Fruit fly (Drosophila melanogaster) whole organism, embryonic: ENCODE results near the gene TBC1d7.

Source experiments
- Asciz ChIP-seq: fragments of 200-800 bp; sonication (Bioruptor generic); optimal IDR thresholded peaks from 2 replicates; lab custom pipeline; 2017; ENCODE audit warnings: missing biosample characterization, mild to moderate bottlenecking, missing genetic modification characterization, missing genetic modification reagents
- CG10147 ChIP-seq: fragments of 200-800 bp; sonication (Bioruptor generic); optimal IDR thresholded peaks from 2 replicates; lab custom pipeline; 2019; ENCODE audit warnings: missing biosample characterization, mild to moderate bottlenecking, missing genetic modification characterization, moderate library complexity
- CG10543 ChIP-seq: fragments of 200-800 bp; sonication (Bioruptor generic); optimal IDR thresholded peaks from 3 replicates; lab custom pipeline; 2017; ENCODE audit warnings: missing biosample characterization, mild to moderate bottlenecking, missing genetic modification characterization, moderate library complexity
- CG12104 ChIP-seq: fragments of 200-800 bp; sonication (Bioruptor generic); optimal IDR thresholded peaks from 3 replicates; lab custom pipeline; 2016; ENCODE audit warnings: missing biosample characterization, missing genetic modification characterization
- CG1233 ChIP-seq: fragments of 200-800 bp; sonication (Bioruptor generic); optimal IDR thresholded peaks from 4 replicates; lab custom pipeline; 2018; ENCODE audit warnings: missing biosample characterization, mild to moderate bottlenecking, missing genetic modification characterization
- CG15269 ChIP-seq: fragments of 200-800 bp; sonication (Bioruptor generic); optimal IDR thresholded peaks from 2 replicates; lab custom pipeline; 2018; ENCODE audit warnings: missing biosample characterization, mild to moderate bottlenecking, missing genetic modification characterization, moderate library complexity
- CG1647 ChIP-seq: fragments of 200-800 bp; sonication (Bioruptor generic); optimal IDR thresholded peaks from 3 replicates; lab custom pipeline; 2016; ENCODE audit warnings: missing biosample characterization, missing genetic modification characterization
- CG17328 ChIP-seq: fragments of 200-800 bp; sonication (Bioruptor generic); IDR thresholded peaks from 2 replicates; pipeline ENCODE4 v1.3.6; 2022; ENCODE audit warnings: missing biosample characterization, missing genetic modification characterization
- CG17802 ChIP-seq: fragments of 200-800 bp; sonication (Bioruptor generic); optimal IDR thresholded peaks from 2 replicates; lab custom pipeline; 2018; ENCODE audit warnings: missing biosample characterization, mild to moderate bottlenecking, missing genetic modification characterization, moderate library complexity
- CG18764 ChIP-seq: fragments of 200-800 bp; sonication (Bioruptor generic); optimal IDR thresholded peaks from 3 replicates; lab custom pipeline; 2016; ENCODE audit warnings: missing biosample characterization, missing genetic modification characterization
- CG34224 ChIP-seq: fragments of 200-800 bp; sonication (Bioruptor generic); IDR thresholded peaks from 3 replicates; pipeline ENCODE4 v1.3.6; 2022; ENCODE audit warnings: missing biosample characterization, missing genetic modification characterization; ENCODE audit not compliant: partially characterized antibody
- CG6813 ChIP-seq: fragments of 200-800 bp; sonication (Bioruptor generic); optimal IDR thresholded peaks from 2 replicates; lab custom pipeline; 2017; ENCODE audit warnings: missing biosample characterization, missing genetic modification characterization, mild to moderate bottlenecking, moderate library complexity, missing genetic modification reagents
- CG7556 ChIP-seq: fragments of 200-800 bp; sonication (Bioruptor generic); optimal IDR thresholded peaks from 2 replicates; lab custom pipeline; 2017; ENCODE audit warnings: missing biosample characterization, mild to moderate bottlenecking, missing genetic modification characterization
- CG8290 ChIP-seq, 3 experiments: fragments of 200-800 bp; sonication (Bioruptor generic); optimal IDR thresholded peaks; 2 replicates each; lab custom pipeline; 2016 to 2019; ENCODE audit warnings: missing biosample characterization in 3 of 3, missing genetic modification characterization in 3 of 3, mild to moderate bottlenecking in 2 of 3, moderate library complexity in 1 of 3
- CG9215 ChIP-seq: fragments of 200-800 bp; sonication (Bioruptor generic); IDR thresholded peaks from 2 replicates; pipeline ENCODE4 v1.3.6; 2022; ENCODE audit warnings: missing biosample characterization, missing genetic modification characterization
- D19A ChIP-seq: fragments of 200-800 bp; optimal IDR thresholded peaks from 3 replicates; lab custom pipeline; 2019; ENCODE audit warnings: missing biosample characterization, mild to moderate bottlenecking, missing genetic modification characterization, moderate library complexity
- Drgx ChIP-seq: fragments of 200-800 bp; sonication (Bioruptor generic); IDR thresholded peaks from 2 replicates; pipeline ENCODE4 v1.3.6; 2022; ENCODE audit warnings: missing biosample characterization, missing genetic modification characterization
- Fer1 ChIP-seq: fragments of 200-800 bp; sonication (Bioruptor generic); optimal IDR thresholded peaks from 2 replicates; lab custom pipeline; 2017; ENCODE audit warnings: missing biosample characterization, mild to moderate bottlenecking, missing genetic modification characterization
- Fer2 ChIP-seq: fragments of 200-800 bp; sonication (Bioruptor generic); optimal IDR thresholded peaks from 2 replicates; lab custom pipeline; 2018; ENCODE audit warnings: missing biosample characterization, mild to moderate bottlenecking, missing genetic modification characterization, moderate library complexity
- HLH54F ChIP-seq: fragments of 200-800 bp; sonication (Bioruptor generic); optimal IDR thresholded peaks from 3 replicates; lab custom pipeline; 2016; ENCODE audit warnings: missing biosample characterization, missing genetic modification characterization
- HLHmδ ChIP-seq: fragments of 200-800 bp; sonication (Bioruptor generic); optimal IDR thresholded peaks from 2 replicates; lab custom pipeline; 2018; ENCODE audit warnings: missing biosample characterization, mild to moderate bottlenecking, missing genetic modification characterization, moderate library complexity
- Lim3 ChIP-seq: fragments of 200-800 bp; sonication (Bioruptor generic); IDR thresholded peaks from 2 replicates; pipeline ENCODE4 v1.3.6; 2022; ENCODE audit warnings: missing biosample characterization, missing genetic modification characterization
- Mes4 ChIP-seq: fragments of 200-800 bp; sonication (Bioruptor generic); optimal IDR thresholded peaks from 2 replicates; lab custom pipeline; 2016; ENCODE audit warnings: missing biosample characterization, missing genetic modification characterization
- Nf-YB ChIP-seq: fragments of 200-800 bp; sonication (Bioruptor generic); optimal IDR thresholded peaks from 3 replicates; lab custom pipeline; 2019; ENCODE audit warnings: missing biosample characterization, mild to moderate bottlenecking, missing genetic modification characterization, moderate library complexity
- Scr ChIP-seq: fragments of 200-800 bp; sonication (Bioruptor generic); IDR thresholded peaks from 2 replicates; pipeline ENCODE4 v1.3.6; 2022; ENCODE audit warnings: missing biosample characterization, missing genetic modification characterization; ENCODE audit not compliant: partially characterized antibody
- Sox100B ChIP-seq: fragments of 200-800 bp; sonication (Bioruptor generic); optimal IDR thresholded peaks from 3 replicates; lab custom pipeline; 2018; ENCODE audit warnings: missing biosample characterization, mild to moderate bottlenecking, missing genetic modification characterization
- Sry-δ ChIP-seq: fragments of 200-800 bp; sonication (Bioruptor generic); optimal IDR thresholded peaks from 2 replicates; lab custom pipeline; 2016; ENCODE audit warnings: missing biosample characterization, missing genetic modification characterization
- Stat92E ChIP-seq, 3 experiments: fragments of >200 bp in 2 of 3; fragments of 200-800 bp in 1 of 3; sonication (Bioruptor generic) in 1 of 3; optimal IDR thresholded peaks; 2 replicates each; lab custom pipeline; 2017 to 2019; ENCODE audit warnings: missing biosample characterization in 3 of 3, missing genetic modification characterization in 3 of 3, mild to moderate bottlenecking in 1 of 3, moderate library complexity in 1 of 3
- TFAM ChIP-seq: fragments of 200-800 bp; sonication (Bioruptor generic); optimal IDR thresholded peaks from 2 replicates; lab custom pipeline; 2017; ENCODE audit warnings: missing biosample characterization, missing genetic modification characterization, inconsistent platforms
- Tbp ChIP-seq: fragments of >200 bp; optimal IDR thresholded peaks from 2 replicates; lab custom pipeline; 2018; ENCODE audit warnings: missing biosample characterization, missing genetic modification characterization
- bab2 ChIP-seq: fragments of 200-800 bp; sonication (Bioruptor generic); optimal IDR thresholded peaks from 2 replicates; lab custom pipeline; 2016; ENCODE audit warnings: missing biosample characterization, missing genetic modification characterization
- bsh ChIP-seq, 2 experiments: fragments of 200-800 bp; sonication (Bioruptor generic); optimal IDR thresholded peaks; 2 replicates each; lab custom pipeline; 2017 to 2018; ENCODE audit warnings: mild to moderate bottlenecking in 2 of 2, missing biosample characterization in 2 of 2, missing genetic modification characterization in 2 of 2, moderate library complexity in 1 of 2
- cad ChIP-seq: fragments of >200 bp; optimal IDR thresholded peaks from 2 replicates; lab custom pipeline; 2017; ENCODE audit warnings: missing biosample characterization, missing genetic modification characterization
- en ChIP-seq: fragments of 200-800 bp; sonication (Bioruptor generic); optimal IDR thresholded peaks from 2 replicates; lab custom pipeline; 2016; ENCODE audit warnings: missing biosample characterization, missing genetic modification characterization
- gt ChIP-seq: fragments of 200-800 bp; sonication (Bioruptor generic); IDR thresholded peaks from 2 replicates; pipeline ENCODE4 v1.3.6; 2022; ENCODE audit warnings: missing biosample characterization, missing genetic modification characterization
- hkb ChIP-seq, 2 experiments: fragments of 200-800 bp in 1 of 2; fragments of >200 bp in 1 of 2; sonication (Bioruptor generic) in 1 of 2; IDR thresholded peaks in 1 of 2; optimal IDR thresholded peaks in 1 of 2; 2 replicates each; pipeline versions ENCODE4 v1.3.6 to Lab custom; 2017 to 2022; ENCODE audit warnings: missing biosample characterization in 1 of 2, missing genetic modification characterization in 1 of 2
- maf-S ChIP-seq: fragments of 200-800 bp; sonication (Bioruptor generic); optimal IDR thresholded peaks from 2 replicates; lab custom pipeline; 2016; ENCODE audit warnings: missing biosample characterization, missing genetic modification characterization
- mld ChIP-seq: fragments of 200-800 bp; sonication (Bioruptor generic); IDR thresholded peaks from 3 replicates; pipeline ENCODE4 v1.3.6; 2022; ENCODE audit warnings: missing biosample characterization, missing genetic modification characterization; ENCODE audit not compliant: partially characterized antibody
- org-1 ChIP-seq: fragments of 200-800 bp; sonication (Bioruptor generic); optimal IDR thresholded peaks from 2 replicates; lab custom pipeline; 2017; ENCODE audit warnings: missing biosample characterization, missing genetic modification characterization
- pb ChIP-seq: fragments of 200-800 bp; sonication (Bioruptor generic); optimal IDR thresholded peaks from 3 replicates; lab custom pipeline; 2016; ENCODE audit warnings: missing biosample characterization, missing genetic modification characterization
- pita ChIP-seq: fragments of 200-800 bp; sonication (Bioruptor generic); optimal IDR thresholded peaks from 2 replicates; lab custom pipeline; 2017; ENCODE audit warnings: missing biosample characterization, mild to moderate bottlenecking, missing genetic modification characterization
- pum ChIP-seq: fragments of 200-800 bp; sonication (Bioruptor generic); optimal IDR thresholded peaks from 2 replicates; lab custom pipeline; 2016; ENCODE audit warnings: missing biosample characterization, missing genetic modification characterization
- trem ChIP-seq: fragments of 200-800 bp; optimal IDR thresholded peaks from 3 replicates; lab custom pipeline; 2019; ENCODE audit warnings: missing biosample characterization, mild to moderate bottlenecking, missing genetic modification characterization, moderate library complexity
- twi ChIP-seq: fragments of 200-800 bp; optimal IDR thresholded peaks from 2 replicates; lab custom pipeline; 2019; ENCODE audit warnings: missing biosample characterization, mild to moderate bottlenecking, missing genetic modification characterization, moderate library complexity
- unc-4 ChIP-seq: fragments of 200-800 bp; sonication (Bioruptor generic); IDR thresholded peaks from 2 replicates; pipeline ENCODE4 v1.3.6; 2022; ENCODE audit warnings: missing biosample characterization, missing genetic modification characterization; ENCODE audit not compliant: partially characterized antibody
- vfl ChIP-seq: fragments of 200-800 bp; sonication (Bioruptor generic); optimal IDR thresholded peaks from 2 replicates; lab custom pipeline; 2016; ENCODE audit warnings: missing biosample characterization, missing genetic modification characterization
- zf30C ChIP-seq: fragments of 200-800 bp; sonication (Bioruptor generic); optimal IDR thresholded peaks from 3 replicates; lab custom pipeline; 2018; ENCODE audit warnings: missing biosample characterization, mild to moderate bottlenecking, missing genetic modification characterization

TBC1d7 gene

DNA sequence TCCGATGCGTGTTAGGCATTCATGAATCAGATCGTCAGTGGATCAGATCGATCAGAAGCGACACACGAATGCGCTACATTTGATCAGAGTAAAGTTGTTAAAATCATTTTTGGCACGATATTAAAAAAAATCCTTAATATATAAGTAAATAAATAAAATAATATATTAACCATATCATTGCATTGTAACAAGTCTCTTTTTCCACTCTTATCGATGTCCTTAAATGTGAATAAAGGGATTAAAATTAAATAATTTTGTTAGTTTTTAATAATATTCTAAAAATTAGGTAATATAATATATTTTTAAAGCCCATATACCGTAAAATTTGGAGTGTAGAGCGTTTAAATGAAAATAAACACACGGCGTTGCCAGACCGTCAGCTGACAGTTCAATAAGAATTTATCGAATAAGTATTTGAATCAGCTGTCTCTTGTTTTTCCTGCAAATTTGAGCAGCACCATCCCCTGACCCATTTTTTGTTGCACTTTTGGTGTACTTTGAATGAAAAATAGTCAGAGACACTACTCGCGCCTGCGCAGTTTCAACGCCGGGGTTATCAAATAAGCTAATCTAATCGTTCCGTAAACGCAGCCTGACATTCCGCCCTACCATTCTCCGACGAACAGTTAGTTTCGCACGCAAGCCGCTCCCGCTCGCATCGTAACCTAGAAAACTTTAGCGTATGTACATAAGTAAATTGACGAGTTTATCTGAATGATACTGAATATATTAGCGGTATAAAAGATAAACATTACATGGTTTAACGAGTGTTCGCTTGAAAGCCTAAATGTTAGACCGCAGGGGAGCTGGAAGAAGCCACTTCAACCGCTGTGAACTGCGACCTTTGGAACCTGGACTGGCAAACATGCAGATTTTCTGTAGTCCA lies 9.4 kb upstream of the TBC1d7 start, which contains the start of the genes p38a and CG6178 (continued):
- TF ChIP-seq Scr (GFP tag; lab: Robert Waterston, UW) (0 out of 2 replicates have a peak, but pooled peaks have one; percentile 14), TFAM (GFP tag; lab: Kevin White, UChicago) (no peak), cad (GFP tag; lab: Kevin White, UChicago) (no peak), Lim3 (peak; percentile 94), CG18764 (GFP tag; lab: Kevin White, UChicago) (peak; percentile 86), hkb (optimal IDR thresholded peaks at IDR 0.05; lab: Kevin White, UChicago) (no peak), hkb (GFP tag; IDR thresholded peaks at IDR 0.05; lab: Robert Waterston, UW) (peak; percentile 97), zf30C (GFP tag; lab: Kevin White, UChicago) (no peak), CG17802 (tag; lab: Kevin White, UChicago) (peak; percentile 76), Nf-YB (GFP tag; lab: Kevin White, UChicago) (peak; percentile 89), bab2 (GFP tag; lab: Kevin White, UChicago) (peak; percentile 69), org-1 (GFP tag; lab: Kevin White, UChicago) (peak; percentile 92), Fer1 (GFP tag; lab: Kevin White, UChicago) (peak; percentile 97), en (no peak), trem (tag; lab: Kevin White, UChicago) (peak; percentile 93), maf-S (peak; percentile 1), gt (GFP tag; lab: Robert Waterston, UW) (peak; percentile 86), CG9215 (GFP tag; lab: Robert Waterston, UW) (peak; percentile 96), CG6813 (GFP tag; lab: Kevin White, UChicago) (peak; percentile 94), vfl (GFP tag; lab: Kevin White, UChicago) (peak; percentile 62), Sox100B (peak; percentile 99), unc-4 (GFP tag; lab: Robert Waterston, UW) (no peak), CG15269 (tag; lab: Kevin White, UChicago) (peak; percentile 99), CG17328 (GFP tag; lab: Robert Waterston, UW) (peak; percentile 95), Sry-δ (GFP tag; lab: Kevin White, UChicago) (peak; percentile 46), Tbp (GFP tag; lab: Kevin White, UChicago) (no peak), CG10147 (GFP tag; lab: Kevin White, UChicago) (peak; percentile 98), CG7556 (GFP tag; lab: Kevin White, UChicago) (peak; percentile 97), bsh (GFP tag; optimal IDR thresholded peaks at IDR 0.05; lab: Kevin White, UChicago) (peak; percentile 94 to 97), Asciz (GFP tag; lab: Kevin White, UChicago) (peak; percentile 97), CG1647 (GFP tag; lab: Kevin White, UChicago) (peak; percentile 24), CG34224 (GFP tag; lab: Robert Waterston, UW) (0 out of 3 replicates have a peak, but pooled peaks have one; percentile 25), HLH54F (GFP tag; lab: Kevin White, UChicago) (peak; percentile 68), pb (no peak), CG10543 (peak; percentile 96), Fer2 (tag; lab: Kevin White, UChicago) (peak; percentile 97), CG12104 (GFP tag; lab: Kevin White, UChicago) (peak; percentile 94), CG1233 (GFP tag; lab: Kevin White, UChicago) (peak; percentile 97), pita (GFP tag; lab: Kevin White, UChicago) (no peak), mld (GFP tag; lab: Robert Waterston, UW) (no peak), Stat92E (GFP tag; optimal IDR thresholded peaks at IDR 0.05; lab: Kevin White, UChicago) (peak in 1 of 3 experiments; percentile 76), twi (tag; lab: Kevin White, UChicago) (peak; percentile 95), pum (GFP tag; lab: Kevin White, UChicago) (peak; percentile 35), Mes4 (GFP tag; lab: Kevin White, UChicago) (peak; percentile 21), Drgx (GFP tag; lab: Robert Waterston, UW) (peak; percentile 98), D19A (tag; lab: Kevin White, UChicago) (peak; percentile 98), CG8290 (GFP tag; optimal IDR thresholded peaks at IDR 0.05; lab: Kevin White, UChicago) (peak; percentile 50), CG8290 (tag; optimal IDR thresholded peaks at IDR 0.05; lab: Kevin White, UChicago) (no peak), HLHmδ (GFP tag; lab: Kevin White, UChicago) (no peak)
